Worm (Caenorhabditis elegans): ENCODE measurements around the gene ZK228.1.
A peak's percentile ranks its signal among the peaks of the same experiment; 100 is the strongest.

Gene ZK228.1

ce11 chrV:18461200-18461728 is 17.0 kb downstream of the ZK228.1 start, which contains the start of gene ZK228.3:
Gene ZK228.3, minus strand, starts transcription at chrV:18461250.
- no peak for TF ChIP-seq F57A8.1 (GFP tag; optimal IDR thresholded peaks at IDR 0.05)
- TF ChIP-seq rec-8 (tag; optimal IDR thresholded peaks at IDR 0.05): no peak
- TF ChIP-seq dox-1 (GFP tag; IDR thresholded peaks at IDR 0.05): peak; percentile 9; the same call in 1 of the 2 replicates
- peak; percentile 79 for TF ChIP-seq nhr-80 (tag; optimal IDR thresholded peaks at IDR 0.05)

ce11 chrV:18462365-18462837 is 18.2 kb downstream of the ZK228.1 start, which contains the start of gene ZK228.4:
Gene ZK228.4, plus strand, starts transcription at chrV:18462787.
- TF ChIP-seq ekl-4 (GFP tag; IDR thresholded peaks at IDR 0.05): no peak
- peak; percentile 38 for TF ChIP-seq nhr-80 (tag; optimal IDR thresholded peaks at IDR 0.05)

ce11 chrV:18468097-18468496 is 23.9 kb downstream of the ZK228.1 start, which contains the start of gene ZK228.13:
Gene ZK228.13, minus strand, starts transcription at chrV:18468197.
- no peak for TF ChIP-seq gei-17 (GFP tag; optimal IDR thresholded peaks at IDR 0.05)
- TF ChIP-seq unc-62 (GFP tag; optimal IDR thresholded peaks at IDR 0.05): no peak
- no peak for TF ChIP-seq akir-1 (GFP tag; optimal IDR thresholded peaks at IDR 0.05)
- no peak for TF ChIP-seq hlh-12 (tag; optimal IDR thresholded peaks at IDR 0.05)
- no peak for TF ChIP-seq C17E4.6 (GFP tag; IDR thresholded peaks at IDR 0.05)
- no peak for TF ChIP-seq Y79H2A.3 (GFP tag; conservative IDR thresholded peaks at IDR 0.05)
- TF ChIP-seq lir-1 (GFP tag; conservative IDR thresholded peaks at IDR 0.05): no peak
- TF ChIP-seq lsl-1 (GFP tag; optimal IDR thresholded peaks at IDR 0.05): no peak
- no peak for TF ChIP-seq egrh-3 (GFP tag; IDR thresholded peaks at IDR 0.05)
- no peak for TF ChIP-seq aptf-3 (GFP tag; IDR thresholded peaks at IDR 0.05)
- no peak for TF ChIP-seq him-1 (tag; optimal IDR thresholded peaks at IDR 0.05)
- no peak for TF ChIP-seq F23B12.7 (tag; optimal IDR thresholded peaks at IDR 0.05; ENCODE audit: insufficient read depth)
- TF ChIP-seq ztf-26 (tag; optimal IDR thresholded peaks at IDR 0.05): no peak
- no peak for TF ChIP-seq snpc-3.4 (tag; optimal IDR thresholded peaks at IDR 0.05)
- no peak for TF ChIP-seq somi-1 (GFP tag; optimal IDR thresholded peaks at IDR 0.05)
- no peak for TF ChIP-seq F55B11.4 (tag; optimal IDR thresholded peaks at IDR 0.05; ENCODE audit: borderline replicate concordance, insufficient read depth)
- no peak for TF ChIP-seq chd-7 (tag; optimal IDR thresholded peaks at IDR 0.05)
- no peak for TF ChIP-seq C06A6.2 (GFP tag; conservative IDR thresholded peaks at IDR 0.05)
- no peak for TF ChIP-seq F37B4.10 (GFP tag; IDR thresholded peaks at IDR 0.05)

ce11 chrV:18473415-18473814 is 29.2 kb downstream of the ZK228.1 start, which contains the start of gene srh-182:
Gene srh-182, minus strand, starts transcription at chrV:18473515.
- TF ChIP-seq B0019.2 (GFP tag; conservative IDR thresholded peaks at IDR 0.05) (no peak), ceh-40 (GFP tag; IDR thresholded peaks at IDR 0.05) (no peak), aptf-3 (GFP tag; IDR thresholded peaks at IDR 0.05) (no peak), mes-4 (tag; optimal IDR thresholded peaks at IDR 0.05) (no peak), D2030.7 (GFP tag; IDR thresholded peaks at IDR 0.05) (no peak), C06A6.2 (GFP tag; conservative IDR thresholded peaks at IDR 0.05) (no peak), ceh-100 (GFP tag; IDR thresholded peaks at IDR 0.05) (no peak), unc-130 (GFP tag; optimal IDR thresholded peaks at IDR 0.05) (no peak), T26A5.8 (tag; optimal IDR thresholded peaks at IDR 0.05) (no peak), cebp-1 (GFP tag; IDR thresholded peaks at IDR 0.05) (no peak), cebp-1 (tag; optimal IDR thresholded peaks at IDR 0.05) (no peak), ceh-79 (tag; optimal IDR thresholded peaks at IDR 0.05) (no peak), dpl-1 (GFP tag; optimal IDR thresholded peaks at IDR 0.05) (no peak), snpc-1.1 (tag; optimal IDR thresholded peaks at IDR 0.05; ENCODE audit: insufficient read depth) (no peak), K12H6.12 (tag; optimal IDR thresholded peaks at IDR 0.05) (no peak), tbp1 (GFP tag; optimal IDR thresholded peaks at IDR 0.05) (no peak), hrde-1 (tag; optimal IDR thresholded peaks at IDR 0.05; ENCODE audit: borderline replicate concordance) (no peak), B0261.1 (tag; optimal IDR thresholded peaks at IDR 0.05) (no peak), nfyb-1 (GFP tag; IDR thresholded peaks at IDR 0.05) (no peak), zim-3 (tag; optimal IDR thresholded peaks at IDR 0.05) (no peak), Y53F4B.3 (GFP tag; IDR thresholded peaks at IDR 0.05) (no peak)
